Worm (Caenorhabditis elegans) whole organism, L4 larva: ENCODE measurements around the gene F49F1.14.

ENCODE experiments used
- D1046.2 ChIP-seq: fragments of 200-800 bp; sonication (Bioruptor generic); IDR thresholded peaks from 2 replicates; pipeline ENCODE4 v1.3.6; 2022; ENCODE audit warnings: missing genetic modification characterization, missing compliant biosample characterization
- F10B5.3 ChIP-seq: sonication (generic microtip); optimal IDR thresholded peaks from 2 replicates; lab custom pipeline; 2016; ENCODE audit warnings: mild to moderate bottlenecking, missing genetic modification characterization, missing compliant biosample characterization
- F37D6.2 ChIP-seq: sonication (generic microtip); optimal IDR thresholded peaks from 2 replicates; lab custom pipeline; 2016; ENCODE audit warnings: mild to moderate bottlenecking, missing genetic modification characterization, missing compliant biosample characterization
- F44E2.7 ChIP-seq: fragments of 200-800 bp; sonication (Bioruptor generic); IDR thresholded peaks from 2 replicates; pipeline ENCODE4 v2.1.2; 2022; ENCODE audit warnings: missing genetic modification characterization, missing compliant biosample characterization
- R02D3.7 ChIP-seq: fragments of 150-350 bp; sonication (generic microtip); optimal IDR thresholded peaks from 3 replicates; lab custom pipeline; 2014; ENCODE audit warnings: missing biosample characterization, missing genetic modification characterization
- T20F7.1 ChIP-seq: fragments of 200-800 bp; sonication (Bioruptor generic); optimal IDR thresholded peaks from 2 replicates; lab custom pipeline; 2018; ENCODE audit warnings: mild to moderate bottlenecking, missing genetic modification characterization, missing compliant biosample characterization
- Y48G9A.11 ChIP-seq: fragments of 200-800 bp; sonication (Bioruptor generic); IDR thresholded peaks from 2 replicates; pipeline ENCODE4 v1.3.6; 2022; ENCODE audit warnings: missing genetic modification reagents, missing genetic modification characterization, missing compliant biosample characterization
- Y5F2A.4 ChIP-seq: fragments of 200-800 bp; sonication (Bioruptor generic); optimal IDR thresholded peaks from 2 replicates; lab custom pipeline; 2018; ENCODE audit warnings: mild to moderate bottlenecking, missing genetic modification characterization, missing compliant biosample characterization
- Y75B8A.6 ChIP-seq: fragments of 200-800 bp; sonication (Bioruptor generic); IDR thresholded peaks from 2 replicates; pipeline ENCODE4 v1.3.6; 2022; ENCODE audit warnings: missing genetic modification reagents, missing genetic modification characterization, missing compliant biosample characterization
- aha-1 ChIP-seq: fragments of 150-350 bp; peaks from one replicate; lab custom pipeline; 2014; ENCODE audit warnings: missing biosample characterization, missing genetic modification characterization
- attf-4 ChIP-seq: sonication (generic microtip); optimal IDR thresholded peaks from 3 replicates; lab custom pipeline; 2017; ENCODE audit warnings: missing biosample characterization, missing genetic modification characterization
- ctbp-1 ChIP-seq: fragments of 200-800 bp; sonication (Bioruptor generic); IDR thresholded peaks from 2 replicates; pipeline ENCODE4 v1.3.6; 2022; ENCODE audit warnings: missing genetic modification reagents, missing genetic modification characterization, missing compliant biosample characterization
- daf-16 ChIP-seq, 3 experiments: sonication (generic microtip); optimal IDR thresholded peaks; 2 replicates each; lab custom pipeline; 2016 to 2017; ENCODE audit warnings: missing genetic modification characterization in 3 of 3, missing genetic modification reagents in 3 of 3, mild to moderate bottlenecking in 2 of 3, missing compliant biosample characterization in 2 of 3, missing biosample characterization in 1 of 3, moderate library complexity in 1 of 3
- daf-8 ChIP-seq: fragments of 200-800 bp; sonication (Bioruptor generic); IDR thresholded peaks from 2 replicates; pipeline ENCODE4 v1.3.6; 2022; ENCODE audit warnings: missing genetic modification characterization, missing compliant biosample characterization
- dmd-8 ChIP-seq: fragments of 200-800 bp; sonication (Bioruptor generic); IDR thresholded peaks from 2 replicates; pipeline ENCODE4 v1.3.6; 2022; ENCODE audit warnings: missing genetic modification characterization, missing compliant biosample characterization
- duxl-1 ChIP-seq: sonication (generic microtip); optimal IDR thresholded peaks from 2 replicates; lab custom pipeline; 2016; ENCODE audit warnings: mild to moderate bottlenecking, missing genetic modification characterization, moderate library complexity, missing compliant biosample characterization; ENCODE audit not compliant: poor library complexity
- fos-1 ChIP-seq: fragments of 150-350 bp; optimal IDR thresholded peaks from 2 replicates; lab custom pipeline; 2014; ENCODE audit warnings: missing biosample characterization, missing genetic modification characterization
- gei-8 ChIP-seq: fragments of 200-800 bp; sonication (Bioruptor generic); optimal IDR thresholded peaks from 2 replicates; lab custom pipeline; 2018; ENCODE audit warnings: mild to moderate bottlenecking, missing genetic modification characterization, missing compliant biosample characterization
- hlh-11 ChIP-seq: fragments of 200-800 bp; sonication (Bioruptor generic); optimal IDR thresholded peaks from 2 replicates; lab custom pipeline; 2018; ENCODE audit warnings: mild to moderate bottlenecking, missing genetic modification characterization, missing compliant biosample characterization
- hlh-30 ChIP-seq: sonication (generic microtip); optimal IDR thresholded peaks from 2 replicates; lab custom pipeline; 2017; ENCODE audit warnings: antibody characterized with exemption, mild to moderate bottlenecking, missing genetic modification characterization, missing compliant biosample characterization; ENCODE audit not compliant: insufficient read depth
- jun-1 ChIP-seq: fragments of 150-350 bp; optimal IDR thresholded peaks from 2 replicates; lab custom pipeline; 2014; ENCODE audit warnings: missing biosample characterization, missing genetic modification reagents, missing genetic modification characterization
- lin-1 ChIP-seq: fragments of 200-800 bp; sonication (Bioruptor generic); IDR thresholded peaks from 2 replicates; pipeline ENCODE4 v1.3.6; 2022; ENCODE audit warnings: missing genetic modification reagents, missing genetic modification characterization, missing compliant biosample characterization
- lin-38 ChIP-seq: fragments of 200-800 bp; sonication (Bioruptor generic); IDR thresholded peaks from 2 replicates; pipeline ENCODE4 v1.3.6; 2022; ENCODE audit warnings: missing genetic modification reagents, missing genetic modification characterization, missing compliant biosample characterization
- lin-39 ChIP-seq: fragments of 150-350 bp; optimal IDR thresholded peaks from 2 replicates; lab custom pipeline; 2014; ENCODE audit warnings: missing biosample characterization, missing genetic modification reagents, missing genetic modification characterization
- mdl-1 ChIP-seq, 2 experiments: fragments of 150-350 bp in 1 of 2; sonication (generic microtip) in 1 of 2; optimal IDR thresholded peaks; 2 replicates each; lab custom pipeline; 2014 to 2017; ENCODE audit warnings: missing biosample characterization in 2 of 2, missing genetic modification characterization in 2 of 2
- mep-1 ChIP-seq: fragments of 150-350 bp; sonication (generic microtip); optimal IDR thresholded peaks from 3 replicates; lab custom pipeline; 2014; ENCODE audit warnings: missing biosample characterization, missing genetic modification characterization
- mxl-2 ChIP-seq: fragments of 200-800 bp; sonication (Bioruptor generic); conservative IDR thresholded peaks from 2 replicates; pipeline ENCODE4 v1.3.6; 2022; ENCODE audit warnings: missing genetic modification reagents, missing genetic modification characterization, missing compliant biosample characterization
- mxl-3 ChIP-seq: fragments of 200-800 bp; sonication (Bioruptor generic); optimal IDR thresholded peaks from 2 replicates; lab custom pipeline; 2018; ENCODE audit warnings: mild to moderate bottlenecking, missing genetic modification characterization, missing compliant biosample characterization
- nhr-102 ChIP-seq: sonication (generic microtip); optimal IDR thresholded peaks from 2 replicates; lab custom pipeline; 2016; ENCODE audit warnings: mild to moderate bottlenecking, missing genetic modification characterization, moderate library complexity, missing compliant biosample characterization
- nhr-111 ChIP-seq: fragments of 200-800 bp; sonication (Bioruptor generic); optimal IDR thresholded peaks from 2 replicates; lab custom pipeline; 2018; ENCODE audit warnings: mild to moderate bottlenecking, missing genetic modification characterization, missing compliant biosample characterization
- nhr-237 ChIP-seq: sonication (generic microtip); optimal IDR thresholded peaks from 2 replicates; lab custom pipeline; 2017; ENCODE audit warnings: missing biosample characterization, missing genetic modification characterization
- nhr-41 ChIP-seq: fragments of 200-800 bp; sonication (Bioruptor generic); IDR thresholded peaks from 2 replicates; pipeline ENCODE4 v1.3.6; 2022; ENCODE audit warnings: missing genetic modification reagents, missing genetic modification characterization, missing compliant biosample characterization
- nhr-6 ChIP-seq: fragments of 150-350 bp; optimal IDR thresholded peaks from 2 replicates; lab custom pipeline; 2014; ENCODE audit warnings: missing biosample characterization, missing genetic modification characterization
- php-3 ChIP-seq: fragments of 200-800 bp; sonication (Bioruptor generic); IDR thresholded peaks from 2 replicates; pipeline ENCODE4 v1.3.6; 2022; ENCODE audit warnings: missing genetic modification reagents, missing genetic modification characterization, missing compliant biosample characterization
- pqm-1 ChIP-seq: sonication (generic microtip); optimal IDR thresholded peaks from 2 replicates; lab custom pipeline; 2017; ENCODE audit warnings: missing biosample characterization, missing genetic modification characterization
- set-16 ChIP-seq: fragments of 200-800 bp; sonication (Bioruptor generic); IDR thresholded peaks from 2 replicates; pipeline ENCODE4 v1.3.6; 2022; ENCODE audit warnings: missing genetic modification reagents, missing genetic modification characterization, missing compliant biosample characterization
- tag-97 ChIP-seq: fragments of 200-800 bp; sonication (Bioruptor generic); IDR thresholded peaks from 2 replicates; pipeline ENCODE4 v1.3.6; 2022; ENCODE audit warnings: missing genetic modification characterization, missing compliant biosample characterization
- unc-39 ChIP-seq: sonication (generic microtip); optimal IDR thresholded peaks from 2 replicates; lab custom pipeline; 2017; ENCODE audit warnings: missing biosample characterization, missing genetic modification characterization
- unc-62 ChIP-seq, 3 experiments: fragments of 150-350 bp in 1 of 3; sonication (generic microtip); optimal IDR thresholded peaks in 2 of 3; peaks in 1 of 3; 1 replicate in 1 of 3; 2 replicates in 2 of 3; lab custom pipeline; 2014 to 2017; ENCODE audit warnings: missing biosample characterization in 3 of 3, missing genetic modification characterization in 3 of 3, missing genetic modification reagents in 3 of 3, missing genotype in 1 of 3

Gene F49F1.14

ce11 chrIV:4084109-4084508 is 28.2 kb downstream of the F49F1.14 start, which contains the start of gene C35B1.5 (continued):
- TF ChIP-seq lin-39 (tag; lab: Kevin White, UChicago): no peak

- TF ChIP-seq daf-16 (GFP tag; optimal IDR thresholded peaks at IDR 0.05; lab: Kevin White, UChicago) (no peak), daf-16 (tag; optimal IDR thresholded peaks at IDR 0.05; lab: Kevin White, UChicago) (peak; percentile 2), mxl-2 (GFP tag; lab: Robert Waterston, UW) (no peak), aha-1 (tag; lab: Kevin White, UChicago) (peak; percentile 44), dmd-8 (no peak), hlh-11 (tag; lab: Kevin White, UChicago) (no peak), nhr-102 (tag; lab: Kevin White, UChicago) (peak; percentile 42), Y5F2A.4 (GFP tag; lab: Kevin White, UChicago) (no peak), nhr-6 (no peak)
These were observed 29.2 kb downstream of the F49F1.14 start for ce11 chrIV:4083094-4083493.

- TF ChIP-seq mdl-1 (tag; optimal IDR thresholded peaks at IDR 0.05; lab: Kevin White, UChicago): no peak
- peak in 1 of 2 experiments; percentile 93 for TF ChIP-seq unc-62 (GFP tag; optimal IDR thresholded peaks at IDR 0.05 in 1 of 2; lab: Kevin White, UChicago)
- TF ChIP-seq unc-62 (tag; optimal IDR thresholded peaks at IDR 0.05; lab: Kevin White, UChicago): no peak
- TF ChIP-seq, all 104 proteins: peak for 1
These were observed 29.7 kb downstream of the F49F1.14 start for ce11 chrIV:4082599-4082998.

ce11 chrIV:4080846-4081245 is 31.4 kb downstream of the F49F1.14 start, which contains the start of the genes C35B1.9 and C35B1.3:
C35B1.9 (minus strand) TSS chrIV:4080946.
C35B1.3 (plus strand) TSS chrIV:4081151.
- TF ChIP-seq F37D6.2 (tag; lab: Kevin White, UChicago): no peak
- peak in 1 of 2 experiments; percentile 11 for TF ChIP-seq unc-62 (GFP tag; optimal IDR thresholded peaks at IDR 0.05 in 1 of 2; lab: Kevin White, UChicago)
- TF ChIP-seq unc-62 (tag; optimal IDR thresholded peaks at IDR 0.05; lab: Kevin White, UChicago): no peak
- TF ChIP-seq, all 104 proteins: peak for 1

ce11 chrIV:4079514-4079913 is 32.8 kb downstream of the F49F1.14 start, which contains the start of gene C35B1.4:
C35B1.4 (plus strand) TSS chrIV:4079814.
- TF ChIP-seq pqm-1 (tag; lab: Kevin White, UChicago) (no peak), mep-1 (tag; lab: Kevin White, UChicago) (no peak), lin-1 (GFP tag; lab: Robert Waterston, UW) (no peak), T20F7.1 (GFP tag; lab: Kevin White, UChicago) (no peak), Y75B8A.6 (GFP tag; lab: Robert Waterston, UW) (no peak), attf-4 (no peak), R02D3.7 (no peak), jun-1 (tag; lab: Kevin White, UChicago) (no peak), gei-8 (GFP tag; lab: Kevin White, UChicago) (no peak), D1046.2 (GFP tag; lab: Robert Waterston, UW) (no peak), set-16 (GFP tag; lab: Robert Waterston, UW) (no peak), hlh-30 (tag; lab: Kevin White, UChicago) (no peak), aha-1 (tag; lab: Kevin White, UChicago) (no peak), daf-16 (GFP tag; optimal IDR thresholded peaks at IDR 0.05; lab: Kevin White, UChicago) (no peak), daf-16 (tag; optimal IDR thresholded peaks at IDR 0.05; lab: Kevin White, UChicago) (no peak), nhr-111 (GFP tag; lab: Kevin White, UChicago) (no peak), nhr-41 (GFP tag; lab: Robert Waterston, UW) (no peak), mdl-1 (tag; optimal IDR thresholded peaks at IDR 0.05; lab: Kevin White, UChicago) (no peak), duxl-1 (tag; lab: Kevin White, UChicago) (no peak), F44E2.7 (GFP tag; lab: Robert Waterston, UW) (no peak)

ce11 chrIV:4078901-4079300 is 33.4 kb downstream of the F49F1.14 start, which contains the start of gene C35B1.8:
C35B1.8 (minus strand) TSS chrIV:4079001.
- TF ChIP-seq php-3 (GFP tag; lab: Robert Waterston, UW): no peak
- TF ChIP-seq Y48G9A.11 (GFP tag; lab: Robert Waterston, UW): no peak
- TF ChIP-seq gei-8 (GFP tag; lab: Kevin White, UChicago): no peak
- TF ChIP-seq fos-1: no peak
- no peak for TF ChIP-seq nhr-237
- TF ChIP-seq tag-97 (GFP tag; lab: Robert Waterston, UW): no peak
- TF ChIP-seq T20F7.1 (GFP tag; lab: Kevin White, UChicago): no peak
- no peak for TF ChIP-seq lin-38 (GFP tag; lab: Robert Waterston, UW)
- TF ChIP-seq hlh-30 (tag; lab: Kevin White, UChicago): no peak
- no peak for TF ChIP-seq mep-1 (tag; lab: Kevin White, UChicago)
- no peak for TF ChIP-seq Y75B8A.6 (GFP tag; lab: Robert Waterston, UW)
- no peak for TF ChIP-seq F10B5.3 (tag; lab: Kevin White, UChicago)
- TF ChIP-seq ctbp-1 (GFP tag; lab: Robert Waterston, UW): no peak
- TF ChIP-seq mxl-3: no peak
- no peak for TF ChIP-seq daf-8 (GFP tag; lab: Robert Waterston, UW)
- TF ChIP-seq unc-39 (tag; lab: Kevin White, UChicago): no peak
